Fruit fly (Drosophila melanogaster): Measurements from ENCODE around the gene CG34160.

dm6 chr2L:10613104-10613503 lies 33.6 kb downstream of the CG34160 start:
- TF ChIP-seq CG8478 (optimal IDR thresholded peaks at IDR 0.05) (no peak), usp (GFP tag; optimal IDR thresholded peaks at IDR 0.05) (no peak)

All from whole organism.